Worm (Caenorhabditis elegans) whole organism, early embryonic: ENCODE measurements around the gene npr-25.

ENCODE experiments used
- B0310.2 ChIP-seq: sonication (generic microtip); optimal IDR thresholded peaks from 2 replicates; lab custom pipeline; 2016; ENCODE audit warnings: mild to moderate bottlenecking, missing genetic modification characterization, missing compliant biosample characterization
- aly-1 ChIP-seq: sonication (generic microtip); optimal IDR thresholded peaks from 2 replicates; lab custom pipeline; 2016; ENCODE audit warnings: missing genetic modification characterization, missing compliant biosample characterization
- ama-1 ChIP-seq: fragments of 150-350 bp; optimal IDR thresholded peaks from 2 replicates; lab custom pipeline; 2014
- ets-7 ChIP-seq: sonication (generic microtip); optimal IDR thresholded peaks from 2 replicates; lab custom pipeline; 2016; ENCODE audit warnings: missing genotype, missing genetic modification characterization, missing compliant biosample characterization
- flt-1 ChIP-seq: fragments of 200-800 bp; sonication (Bioruptor generic); IDR thresholded peaks from 2 replicates; pipeline ENCODE4 v1.3.6; 2022; ENCODE audit warnings: missing genetic modification characterization, missing compliant biosample characterization
- hmbx-1 ChIP-seq: sonication (generic microtip); optimal IDR thresholded peaks from 2 replicates; lab custom pipeline; 2016; ENCODE audit warnings: mild to moderate bottlenecking, missing genetic modification characterization, missing compliant biosample characterization
- hnd-1 ChIP-seq: sonication (generic microtip); optimal IDR thresholded peaks from 2 replicates; lab custom pipeline; 2016; ENCODE audit warnings: missing genetic modification characterization, missing compliant biosample characterization
- scrt-1 ChIP-seq: fragments of 200-800 bp; sonication (Bioruptor generic); IDR thresholded peaks from 2 replicates; pipeline ENCODE4 v1.3.6; 2022; ENCODE audit warnings: missing genetic modification characterization, missing compliant biosample characterization
- tbx-11 ChIP-seq: fragments of 200-800 bp; sonication (Bioruptor generic); IDR thresholded peaks from 2 replicates; pipeline ENCODE4 v1.3.6; 2022; ENCODE audit warnings: missing genetic modification characterization, missing compliant biosample characterization
- tbx-37 ChIP-seq: fragments of 200-800 bp; sonication (Bioruptor generic); conservative IDR thresholded peaks from 2 replicates; pipeline ENCODE4 v1.3.6; 2022; ENCODE audit warnings: missing genetic modification reagents, missing genetic modification characterization, missing compliant biosample characterization
- tra-4 ChIP-seq: sonication (generic microtip); optimal IDR thresholded peaks from 2 replicates; lab custom pipeline; 2017; ENCODE audit warnings: missing genetic modification characterization, missing compliant biosample characterization

ce11 chrV:11304200-11304599 is 48.6 kb downstream of the npr-25 start:
- TF ChIP-seq ama-1: no peak
- no peak for TF ChIP-seq hmbx-1
- TF ChIP-seq flt-1: no peak
- no peak for TF ChIP-seq aly-1 (tag; lab: Kevin White, UChicago)
- no peak for TF ChIP-seq tbx-37 (GFP tag; lab: Robert Waterston, UW)
- no peak for TF ChIP-seq B0310.2 (tag; lab: Kevin White, UChicago)
- no peak for TF ChIP-seq tra-4
- no peak for TF ChIP-seq scrt-1 (GFP tag; lab: Robert Waterston, UW)
- no peak for TF ChIP-seq hnd-1 (tag; lab: Kevin White, UChicago)
- no peak for TF ChIP-seq tbx-11 (GFP tag; lab: Robert Waterston, UW)
- no peak for TF ChIP-seq ets-7
